Worm (Caenorhabditis elegans) whole organism, L4 larva: Measurements from ENCODE around the gene C46A5.6.
A peak's percentile ranks its signal among the peaks of the same experiment; 100 is the strongest.

Experiments
- aly-2 ChIP-seq: sonication (generic microtip); optimal IDR thresholded peaks from 2 replicates; lab custom pipeline; 2018; ENCODE audit warnings: missing biosample characterization, missing genetic modification characterization
- arid-1 ChIP-seq: fragments of 200-800 bp; sonication (Bioruptor generic); conservative IDR thresholded peaks from 2 replicates; pipeline ENCODE4 v1.3.6; 2022; ENCODE audit warnings: missing genetic modification reagents, missing genetic modification characterization, missing compliant biosample characterization
- egl-27 ChIP-seq: sonication (generic microtip); optimal IDR thresholded peaks from 3 replicates; lab custom pipeline; 2017; ENCODE audit warnings: missing biosample characterization, missing genetic modification reagents, missing genetic modification characterization
- lsy-2 ChIP-seq, 2 experiments: fragments of 150-350 bp in 1 of 2; sonication (generic microtip) in 1 of 2; optimal IDR thresholded peaks; 2 replicates each; lab custom pipeline; 2014 to 2017; ENCODE audit warnings: missing biosample characterization in 2 of 2, missing genetic modification characterization in 2 of 2
- nhr-11 ChIP-seq: fragments of 150-350 bp; optimal IDR thresholded peaks from 2 replicates; lab custom pipeline; 2014; ENCODE audit warnings: missing biosample characterization, missing genetic modification characterization
- nhr-111 ChIP-seq: fragments of 200-800 bp; sonication (Bioruptor generic); optimal IDR thresholded peaks from 2 replicates; lab custom pipeline; 2018; ENCODE audit warnings: mild to moderate bottlenecking, missing genetic modification characterization, missing compliant biosample characterization
- nhr-237 ChIP-seq: sonication (generic microtip); optimal IDR thresholded peaks from 2 replicates; lab custom pipeline; 2017; ENCODE audit warnings: missing biosample characterization, missing genetic modification characterization
- nhr-28 ChIP-seq: fragments of 150-350 bp; optimal IDR thresholded peaks from 2 replicates; lab custom pipeline; 2014; ENCODE audit warnings: missing biosample characterization, missing genetic modification characterization
- snpc-4 ChIP-seq: fragments of 150-350 bp; optimal IDR thresholded peaks from 2 replicates; lab custom pipeline; 2014; ENCODE audit warnings: missing biosample characterization, missing genetic modification characterization
- tag-97 ChIP-seq: fragments of 200-800 bp; sonication (Bioruptor generic); IDR thresholded peaks from 2 replicates; pipeline ENCODE4 v1.3.6; 2022; ENCODE audit warnings: missing genetic modification characterization, missing compliant biosample characterization
- unc-62 ChIP-seq, 3 experiments: fragments of 150-350 bp in 1 of 3; sonication (generic microtip); optimal IDR thresholded peaks in 2 of 3; peaks in 1 of 3; 1 replicate in 1 of 3; 2 replicates in 2 of 3; lab custom pipeline; 2014 to 2017; ENCODE audit warnings: missing biosample characterization in 3 of 3, missing genetic modification characterization in 3 of 3, missing genetic modification reagents in 3 of 3, missing genotype in 1 of 3

- no peak for TF ChIP-seq snpc-4
- peak in 1 of 2 experiments; percentile 14 for TF ChIP-seq unc-62 (GFP tag; optimal IDR thresholded peaks at IDR 0.05 in 1 of 2; lab: Kevin White, UChicago)
- no peak for TF ChIP-seq unc-62 (tag; optimal IDR thresholded peaks at IDR 0.05; lab: Kevin White, UChicago)
- TF ChIP-seq nhr-28 (tag; lab: Kevin White, UChicago), result no peak
- no peak for TF ChIP-seq nhr-237
- TF ChIP-seq nhr-11 (tag; lab: Kevin White, UChicago), result no peak
- TF ChIP-seq nhr-111, result no peak
- TF ChIP-seq lsy-2 (tag; optimal IDR thresholded peaks at IDR 0.05; lab: Kevin White, UChicago), result no peak
- no peak for TF ChIP-seq egl-27 (tag; lab: Kevin White, UChicago)
- TF ChIP-seq aly-2 (tag; lab: Kevin White, UChicago), result no peak
- no peak for TF ChIP-seq tag-97
- no peak for TF ChIP-seq arid-1
Measured at ce11 chrIV:7724912-7725311, 38.7 kb downstream of the C46A5.6 start.
